Worm (Caenorhabditis elegans) whole organism, L1 larva: Measurements from ENCODE around the gene acdh-9.

Source experiments
- C16A3.4 ChIP-seq: fragments of 150-350 bp; optimal IDR thresholded peaks from 2 replicates; lab custom pipeline; 2014; ENCODE audit warnings: missing biosample characterization, missing genetic modification characterization
- aly-2 ChIP-seq: fragments of 150-350 bp; optimal IDR thresholded peaks from 2 replicates; lab custom pipeline; 2014; ENCODE audit warnings: missing biosample characterization, missing genetic modification characterization
- blmp-1 ChIP-seq: fragments of 150-350 bp; optimal IDR thresholded peaks from 2 replicates; lab custom pipeline; 2014; ENCODE audit warnings: missing biosample characterization, missing genetic modification characterization
- ceh-63 ChIP-seq: fragments of 200-800 bp; sonication (Bioruptor generic); optimal IDR thresholded peaks from 2 replicates; lab custom pipeline; 2018; ENCODE audit warnings: mild to moderate bottlenecking, missing genetic modification characterization, missing compliant biosample characterization
- ceh-82 ChIP-seq, 3 experiments: fragments of 150-350 bp in 1 of 3; sonication (generic microtip) in 2 of 3; optimal IDR thresholded peaks; 2 replicates each; lab custom pipeline; 2014 to 2017; ENCODE audit warnings: missing biosample characterization in 3 of 3, missing genetic modification characterization in 3 of 3
- ceh-88 ChIP-seq: fragments of 200-800 bp; sonication (Bioruptor generic); IDR thresholded peaks from 2 replicates; pipeline ENCODE4 v1.3.6; 2022; ENCODE audit warnings: missing genetic modification characterization, missing compliant biosample characterization
- ces-1 ChIP-seq: fragments of 150-350 bp; optimal IDR thresholded peaks from 2 replicates; lab custom pipeline; 2014; ENCODE audit warnings: missing biosample characterization, missing genetic modification reagents, missing genetic modification characterization
- dpl-1 ChIP-seq, 3 experiments: fragments of 150-350 bp in 2 of 3; sonication (generic microtip) in 1 of 3; optimal IDR thresholded peaks; 2 replicates each; lab custom pipeline; 2014 to 2017; ENCODE audit warnings: missing biosample characterization in 3 of 3, missing genetic modification characterization in 3 of 3, missing genetic modification reagents in 3 of 3
- dsc-1 ChIP-seq: sonication (generic microtip); optimal IDR thresholded peaks from 2 replicates; lab custom pipeline; 2016; ENCODE audit warnings: mild to moderate bottlenecking, missing genetic modification characterization, missing compliant biosample characterization
- efl-1 ChIP-seq, 4 experiments: fragments of 150-350 bp; optimal IDR thresholded peaks in 3 of 4; peaks in 1 of 4; 1 replicate in 1 of 4; 2 replicates in 3 of 4; lab custom pipeline; 2014; ENCODE audit warnings: missing biosample characterization in 2 of 4, missing genetic modification characterization in 2 of 4, missing genetic modification reagents in 2 of 4
- efl-3 ChIP-seq: fragments of 200-800 bp; sonication (Bioruptor generic); optimal IDR thresholded peaks from 2 replicates; lab custom pipeline; 2018; ENCODE audit warnings: mild to moderate bottlenecking, missing genetic modification characterization, missing compliant biosample characterization
- egl-13 ChIP-seq: sonication (generic microtip); optimal IDR thresholded peaks from 2 replicates; lab custom pipeline; 2016; ENCODE audit warnings: missing genotype, missing genetic modification reagents, missing genetic modification characterization, missing compliant biosample characterization
- elt-2 ChIP-seq: sonication (generic microtip); optimal IDR thresholded peaks from 2 replicates; lab custom pipeline; 2016; ENCODE audit warnings: missing genetic modification characterization, mild to moderate bottlenecking, inconsistent platforms, missing compliant biosample characterization, missing genetic modification reagents
- elt-3 ChIP-seq, 6 experiments: fragments of 150-350 bp in 1 of 6; sonication (generic microtip); optimal IDR thresholded peaks; 2 replicates each; lab custom pipeline; 2017 to 2018; ENCODE audit warnings: missing biosample characterization in 6 of 6, missing genetic modification characterization in 6 of 6, inconsistent platforms in 1 of 6
- ets-5 ChIP-seq: fragments of 200-800 bp; sonication (Bioruptor generic); IDR thresholded peaks from 2 replicates; pipeline ENCODE4 v1.3.6; 2022; ENCODE audit warnings: missing genetic modification characterization, missing compliant biosample characterization
- fkh-4 ChIP-seq: sonication (generic microtip); optimal IDR thresholded peaks from 2 replicates; lab custom pipeline; 2016; ENCODE audit warnings: missing compliant biosample characterization, missing genetic modification characterization, borderline replicate concordance
- fos-1 ChIP-seq: fragments of 150-350 bp; optimal IDR thresholded peaks from 2 replicates; lab custom pipeline; 2014; ENCODE audit warnings: missing biosample characterization, missing genetic modification characterization
- hpl-2 ChIP-seq: fragments of 150-350 bp; optimal IDR thresholded peaks from 2 replicates; lab custom pipeline; 2014; ENCODE audit warnings: missing biosample characterization, missing genetic modification reagents, missing genetic modification characterization
- jun-1 ChIP-seq: fragments of 150-350 bp; optimal IDR thresholded peaks from 2 replicates; lab custom pipeline; 2014; ENCODE audit warnings: missing biosample characterization, missing genetic modification reagents, missing genetic modification characterization
- lin-13 ChIP-seq: fragments of 150-350 bp; optimal IDR thresholded peaks from 2 replicates; lab custom pipeline; 2014; ENCODE audit warnings: missing biosample characterization, missing genetic modification reagents, missing genetic modification characterization
- lin-15B ChIP-seq: fragments of 150-350 bp; sonication (generic microtip); optimal IDR thresholded peaks from 3 replicates; lab custom pipeline; 2014; ENCODE audit warnings: missing biosample characterization, missing genetic modification characterization
- lin-35 ChIP-seq, 2 experiments: fragments of 150-350 bp; optimal IDR thresholded peaks; 2 replicates each; lab custom pipeline; 2014; ENCODE audit warnings: missing biosample characterization in 2 of 2, missing genetic modification characterization in 2 of 2, missing genetic modification reagents in 2 of 2
- lin-39 ChIP-seq: fragments of 150-350 bp; optimal IDR thresholded peaks from 2 replicates; lab custom pipeline; 2014; ENCODE audit warnings: missing biosample characterization, missing genetic modification reagents, missing genetic modification characterization
- lir-3 ChIP-seq: sonication (generic microtip); optimal IDR thresholded peaks from 2 replicates; lab custom pipeline; 2016; ENCODE audit warnings: mild to moderate bottlenecking, missing genetic modification characterization, moderate library complexity, missing compliant biosample characterization; ENCODE audit not compliant: poor library complexity
- lsy-2 ChIP-seq, 2 experiments: fragments of 150-350 bp; optimal IDR thresholded peaks; 2 replicates each; lab custom pipeline; 2014; ENCODE audit warnings: missing biosample characterization in 2 of 2, missing genetic modification characterization in 2 of 2
- mdl-1 ChIP-seq, 2 experiments: fragments of 150-350 bp; optimal IDR thresholded peaks; 2 replicates each; lab custom pipeline; 2014 to 2017; ENCODE audit warnings: missing biosample characterization in 2 of 2, missing genetic modification characterization in 2 of 2, inconsistent platforms in 1 of 2
- mef-2 ChIP-seq: fragments of 150-350 bp; optimal IDR thresholded peaks from 2 replicates; lab custom pipeline; 2014; ENCODE audit warnings: missing biosample characterization, missing genetic modification characterization
- mep-1 ChIP-seq: fragments of 150-350 bp; optimal IDR thresholded peaks from 2 replicates; lab custom pipeline; 2014; ENCODE audit warnings: missing biosample characterization, missing genetic modification characterization
- nhr-19 ChIP-seq: fragments of 200-800 bp; sonication (Bioruptor generic); conservative IDR thresholded peaks from 2 replicates; pipeline ENCODE4 v1.3.6; 2022; ENCODE audit warnings: missing genetic modification characterization, missing compliant biosample characterization
- nhr-20 ChIP-seq: sonication (generic microtip); optimal IDR thresholded peaks from 2 replicates; lab custom pipeline; 2016; ENCODE audit warnings: mild to moderate bottlenecking, missing genetic modification characterization, missing compliant biosample characterization
- nhr-237 ChIP-seq: fragments of 150-350 bp; optimal IDR thresholded peaks from 2 replicates; lab custom pipeline; 2014; ENCODE audit warnings: missing biosample characterization, missing genetic modification characterization
- nhr-71 ChIP-seq: sonication (generic microtip); optimal IDR thresholded peaks from 2 replicates; lab custom pipeline; 2016; ENCODE audit warnings: mild to moderate bottlenecking, missing genetic modification characterization, moderate library complexity, missing compliant biosample characterization
- nhr-76 ChIP-seq: sonication (generic microtip); optimal IDR thresholded peaks from 2 replicates; lab custom pipeline; 2017; ENCODE audit warnings: missing biosample characterization, missing genetic modification characterization
- nhr-77 ChIP-seq: fragments of 150-350 bp; optimal IDR thresholded peaks from 2 replicates; lab custom pipeline; 2014; ENCODE audit warnings: missing biosample characterization, missing genetic modification characterization
- nhr-84 ChIP-seq: sonication (generic microtip); optimal IDR thresholded peaks from 2 replicates; lab custom pipeline; 2017; ENCODE audit warnings: missing biosample characterization, missing genetic modification characterization
- nhr-85 ChIP-seq: sonication (generic microtip); peaks from one replicate; lab custom pipeline; 2016; ENCODE audit warnings: missing genetic modification characterization, inconsistent platforms, missing compliant biosample characterization
- nhr-90 ChIP-seq: sonication (generic microtip); optimal IDR thresholded peaks from 2 replicates; lab custom pipeline; 2016; ENCODE audit warnings: mild to moderate bottlenecking, missing genetic modification characterization, missing compliant biosample characterization; ENCODE audit not compliant: poor library complexity
- pag-3 ChIP-seq: sonication (generic microtip); optimal IDR thresholded peaks from 2 replicates; lab custom pipeline; 2017; ENCODE audit warnings: missing genetic modification characterization, mild to moderate bottlenecking, missing compliant biosample characterization, antibody characterized with exemption, borderline replicate concordance; ENCODE audit not compliant: insufficient read depth
- pax-3 ChIP-seq: fragments of 200-800 bp; sonication (Bioruptor generic); optimal IDR thresholded peaks from 2 replicates; lab custom pipeline; 2018; ENCODE audit warnings: mild to moderate bottlenecking, missing genetic modification characterization, moderate library complexity, missing compliant biosample characterization
- pqm-1 ChIP-seq: sonication (generic microtip); optimal IDR thresholded peaks from 3 replicates; lab custom pipeline; 2017; ENCODE audit warnings: missing biosample characterization, missing genetic modification characterization
- rnt-1 ChIP-seq: sonication (generic microtip); optimal IDR thresholded peaks from 2 replicates; lab custom pipeline; 2016; ENCODE audit warnings: mild to moderate bottlenecking, missing genetic modification characterization, moderate library complexity, missing compliant biosample characterization
- skn-1 ChIP-seq: fragments of 150-350 bp; optimal IDR thresholded peaks from 2 replicates; lab custom pipeline; 2014; ENCODE audit warnings: missing biosample characterization, missing genetic modification characterization
- snpc-4 ChIP-seq: fragments of 150-350 bp; optimal IDR thresholded peaks from 2 replicates; lab custom pipeline; 2014; ENCODE audit warnings: missing biosample characterization, missing genetic modification characterization
- sox-4 ChIP-seq: sonication (generic microtip); optimal IDR thresholded peaks from 2 replicates; lab custom pipeline; 2016; ENCODE audit warnings: missing genetic modification characterization, missing compliant biosample characterization
- sup-37 ChIP-seq: fragments of 200-800 bp; sonication (Bioruptor generic); optimal IDR thresholded peaks from 2 replicates; lab custom pipeline; 2018; ENCODE audit warnings: mild to moderate bottlenecking, missing genetic modification characterization, missing compliant biosample characterization
- swsn-7 ChIP-seq: sonication (generic microtip); optimal IDR thresholded peaks from 2 replicates; lab custom pipeline; 2016; ENCODE audit warnings: missing genetic modification characterization, missing compliant biosample characterization
- tbx-2 ChIP-seq: sonication (generic microtip); optimal IDR thresholded peaks from 2 replicates; lab custom pipeline; 2016; ENCODE audit warnings: missing genetic modification characterization, missing compliant biosample characterization
- unc-130 ChIP-seq: fragments of 150-350 bp; optimal IDR thresholded peaks from 2 replicates; lab custom pipeline; 2017; ENCODE audit warnings: missing biosample characterization, missing genetic modification characterization, inconsistent platforms
- unc-62 ChIP-seq: fragments of 150-350 bp; optimal IDR thresholded peaks from 2 replicates; lab custom pipeline; 2014; ENCODE audit warnings: missing biosample characterization, missing genetic modification reagents, missing genetic modification characterization
- vab-15 ChIP-seq: sonication (generic microtip); optimal IDR thresholded peaks from 2 replicates; lab custom pipeline; 2017; ENCODE audit warnings: missing genotype, mild to moderate bottlenecking, missing genetic modification characterization, missing compliant biosample characterization
- zag-1 ChIP-seq: fragments of 150-350 bp; optimal IDR thresholded peaks from 2 replicates; lab custom pipeline; 2014; ENCODE audit warnings: missing biosample characterization, missing genetic modification characterization
- zip-4 ChIP-seq: fragments of 200-800 bp; sonication (Bioruptor generic); optimal IDR thresholded peaks from 2 replicates; lab custom pipeline; 2018; ENCODE audit warnings: mild to moderate bottlenecking, missing genetic modification characterization, moderate library complexity, missing compliant biosample characterization
- ztf-4 ChIP-seq: fragments of 150-350 bp; optimal IDR thresholded peaks from 2 replicates; lab custom pipeline; 2014; ENCODE audit warnings: missing biosample characterization, missing genetic modification characterization

Gene acdh-9

DNA sequence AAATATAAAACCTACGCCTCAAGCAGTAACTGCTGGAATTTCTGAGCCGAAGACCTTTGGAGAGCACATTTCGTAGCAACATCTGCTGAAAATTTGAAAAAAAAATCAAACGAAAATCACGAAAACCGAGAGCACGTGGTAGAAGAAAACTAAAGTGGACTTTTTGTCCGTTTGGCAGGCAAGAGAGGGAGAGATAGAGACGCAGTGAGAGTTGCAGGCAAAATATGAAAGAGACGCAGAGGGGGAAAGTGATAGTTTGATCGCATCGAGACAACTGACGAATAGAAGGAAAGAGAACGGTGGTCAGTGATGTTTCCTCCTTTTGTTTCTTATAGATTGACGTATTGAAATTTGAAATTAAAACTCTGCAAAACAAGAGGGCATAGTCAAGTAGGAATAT, at the start of gene acdh-9, which contains the start of gene F28A10.13:
Gene acdh-9 (minus strand): TSS at position 85 of the 400 bp plus-strand sequence.
Gene F28A10.13 (plus strand): TSS at position 294 of the 400 bp plus-strand sequence.
- TF ChIP-seq nhr-71 (tag; lab: Kevin White, UChicago) (peak; percentile 87), elt-2 (tag; lab: Kevin White, UChicago) (peak; percentile 25), snpc-4 (tag; lab: Kevin White, UChicago) (peak; percentile 1), efl-3 (GFP tag; lab: Kevin White, UChicago) (no peak), nhr-19 (GFP tag; lab: Robert Waterston, UW) (peak; percentile 51), nhr-237 (no peak), mdl-1 (tag; optimal IDR thresholded peaks at IDR 0.05; lab: Kevin White, UChicago) (peak in 1 of 2 experiments; percentile 91), lin-15B (tag; lab: Kevin White, UChicago) (no peak), ets-5 (GFP tag; lab: Robert Waterston, UW) (no peak), lir-3 (tag; lab: Kevin White, UChicago) (peak; percentile 6), mep-1 (tag; lab: Kevin White, UChicago) (peak; percentile 53), pqm-1 (tag; lab: Kevin White, UChicago) (no peak), unc-130 (tag; lab: Kevin White, UChicago) (no peak), pax-3 (tag; lab: Kevin White, UChicago) (no peak), tbx-2 (tag; lab: Kevin White, UChicago) (peak; percentile 28), nhr-84 (tag; lab: Kevin White, UChicago) (no peak), elt-3 (tag; optimal IDR thresholded peaks at IDR 0.05; lab: Kevin White, UChicago) (peak in 1 of 6 experiments; percentile 5), ceh-88 (no peak), nhr-77 (tag; lab: Kevin White, UChicago) (no peak), fos-1 (tag; lab: Kevin White, UChicago) (no peak), ceh-82 (tag; optimal IDR thresholded peaks at IDR 0.05; lab: Kevin White, UChicago) (no peak), efl-1 (optimal IDR thresholded peaks at IDR 0.05; lab: Kevin White, UChicago) (peak; percentile 52 to 59), efl-1 (GFP tag; optimal IDR thresholded peaks at IDR 0.05 in 1 of 2; lab: Kevin White, UChicago) (peak in 1 of 2 experiments; percentile 40), C16A3.4 (peak; percentile 4), sox-4 (tag; lab: Kevin White, UChicago) (no peak), ztf-4 (tag; lab: Kevin White, UChicago) (peak; percentile 13), rnt-1 (peak; percentile 75), swsn-7 (tag; lab: Kevin White, UChicago) (peak; percentile 35), nhr-20 (tag; lab: Kevin White, UChicago) (peak; percentile 93), unc-62 (GFP tag; lab: Kevin White, UChicago) (no peak), lin-39 (tag; lab: Kevin White, UChicago) (no peak), vab-15 (tag; lab: Kevin White, UChicago) (no peak), pag-3 (tag; lab: Kevin White, UChicago) (peak; percentile 40), ceh-63 (GFP tag; lab: Kevin White, UChicago) (no peak), jun-1 (no peak), fkh-4 (tag; lab: Kevin White, UChicago) (no peak), lsy-2 (tag; optimal IDR thresholded peaks at IDR 0.05; lab: Kevin White, UChicago) (peak in 1 of 2 experiments; percentile 51), zip-4 (GFP tag; lab: Kevin White, UChicago) (no peak), mef-2 (tag; lab: Kevin White, UChicago) (no peak), nhr-90 (peak; percentile 37), blmp-1 (tag; lab: Kevin White, UChicago) (peak; percentile 59), nhr-85 (tag; lab: Kevin White, UChicago) (peak; percentile 72), nhr-76 (tag; lab: Kevin White, UChicago) (no peak), ces-1 (no peak), dpl-1 (GFP tag; optimal IDR thresholded peaks at IDR 0.05; lab: Kevin White, UChicago) (peak; percentile 21 to 35 (median 29)), zag-1 (no peak), lin-35 (GFP tag; optimal IDR thresholded peaks at IDR 0.05; lab: Kevin White, UChicago) (peak; percentile 13 to 75), sup-37 (GFP tag; lab: Kevin White, UChicago) (no peak), aly-2 (tag; lab: Kevin White, UChicago) (no peak), egl-13 (no peak), hpl-2 (GFP tag; lab: Kevin White, UChicago) (no peak), dsc-1 (tag; lab: Kevin White, UChicago) (no peak), skn-1 (tag; lab: Kevin White, UChicago) (no peak), lin-13 (GFP tag; lab: Kevin White, UChicago) (peak; percentile 9)
